Worm (Caenorhabditis elegans) whole organism, L4 larva: ENCODE data around the gene air-1.
A peak's percentile ranks its signal among the peaks of the same experiment; 100 is the strongest.

Experiments
- R02D3.7 ChIP-seq: fragments of 150-350 bp; sonication (generic microtip); optimal IDR thresholded peaks from 3 replicates; lab custom pipeline; 2014; ENCODE audit warnings: missing biosample characterization, missing genetic modification characterization
- aha-1 ChIP-seq: fragments of 150-350 bp; peaks from one replicate; lab custom pipeline; 2014; ENCODE audit warnings: missing biosample characterization, missing genetic modification characterization
- ama-1 ChIP-seq: fragments of 150-350 bp; optimal IDR thresholded peaks from 2 replicates; lab custom pipeline; 2014; ENCODE audit warnings: inconsistent platforms, mixed read lengths
- daf-16 ChIP-seq, 3 experiments: sonication (generic microtip); optimal IDR thresholded peaks; 2 replicates each; lab custom pipeline; 2016 to 2017; ENCODE audit warnings: missing genetic modification characterization in 3 of 3, missing genetic modification reagents in 3 of 3, mild to moderate bottlenecking in 2 of 3, missing compliant biosample characterization in 2 of 3, missing biosample characterization in 1 of 3, moderate library complexity in 1 of 3
- dmd-6 ChIP-seq: fragments of 200-800 bp; sonication (Bioruptor generic); IDR thresholded peaks from 2 replicates; pipeline ENCODE4 v1.3.6; 2022; ENCODE audit warnings: missing genetic modification reagents, missing genetic modification characterization, missing compliant biosample characterization
- dve-1 ChIP-seq: sonication (generic microtip); optimal IDR thresholded peaks from 2 replicates; lab custom pipeline; 2017; ENCODE audit warnings: antibody characterized with exemption, mild to moderate bottlenecking, missing genetic modification characterization, missing compliant biosample characterization; ENCODE audit not compliant: insufficient read depth
- gei-8 ChIP-seq: fragments of 200-800 bp; sonication (Bioruptor generic); optimal IDR thresholded peaks from 2 replicates; lab custom pipeline; 2018; ENCODE audit warnings: mild to moderate bottlenecking, missing genetic modification characterization, missing compliant biosample characterization
- hlh-11 ChIP-seq: fragments of 200-800 bp; sonication (Bioruptor generic); optimal IDR thresholded peaks from 2 replicates; lab custom pipeline; 2018; ENCODE audit warnings: mild to moderate bottlenecking, missing genetic modification characterization, missing compliant biosample characterization
- hmg-1.1 ChIP-seq: fragments of 200-800 bp; sonication (Bioruptor generic); IDR thresholded peaks from 2 replicates; pipeline ENCODE4 v1.3.6; 2022; ENCODE audit warnings: missing genetic modification reagents, missing genetic modification characterization, missing compliant biosample characterization
- lsy-2 ChIP-seq, 2 experiments: fragments of 150-350 bp in 1 of 2; sonication (generic microtip) in 1 of 2; optimal IDR thresholded peaks; 2 replicates each; lab custom pipeline; 2014 to 2017; ENCODE audit warnings: missing biosample characterization in 2 of 2, missing genetic modification characterization in 2 of 2
- nhr-28 ChIP-seq: fragments of 150-350 bp; optimal IDR thresholded peaks from 2 replicates; lab custom pipeline; 2014; ENCODE audit warnings: missing biosample characterization, missing genetic modification characterization
- nhr-48 ChIP-seq: sonication (generic microtip); optimal IDR thresholded peaks from 2 replicates; lab custom pipeline; 2016; ENCODE audit warnings: mild to moderate bottlenecking, missing genetic modification characterization, missing compliant biosample characterization
- nhr-77 ChIP-seq: fragments of 150-350 bp; optimal IDR thresholded peaks from 2 replicates; lab custom pipeline; 2014; ENCODE audit warnings: missing biosample characterization, missing genetic modification characterization
- pqm-1 ChIP-seq: sonication (generic microtip); optimal IDR thresholded peaks from 2 replicates; lab custom pipeline; 2017; ENCODE audit warnings: missing biosample characterization, missing genetic modification characterization
- unc-39 ChIP-seq: sonication (generic microtip); optimal IDR thresholded peaks from 2 replicates; lab custom pipeline; 2017; ENCODE audit warnings: missing biosample characterization, missing genetic modification characterization
- unc-62 ChIP-seq, 3 experiments: fragments of 150-350 bp in 1 of 3; sonication (generic microtip); optimal IDR thresholded peaks in 2 of 3; peaks in 1 of 3; 1 replicate in 1 of 3; 2 replicates in 2 of 3; lab custom pipeline; 2014 to 2017; ENCODE audit warnings: missing biosample characterization in 3 of 3, missing genetic modification characterization in 3 of 3, missing genetic modification reagents in 3 of 3, missing genotype in 1 of 3

The air-1 gene

ce11 chrV:8271395-8271794 lies 50.1 kb downstream of the air-1 start:
- TF ChIP-seq unc-62 (GFP tag; optimal IDR thresholded peaks at IDR 0.05 in 1 of 2; lab: Kevin White, UChicago) = peak in 1 of 2 experiments; percentile 94
- no peak for TF ChIP-seq unc-62 (tag; optimal IDR thresholded peaks at IDR 0.05; lab: Kevin White, UChicago)
- no peak for TF ChIP-seq R02D3.7 (tag; lab: Kevin White, UChicago)

- TF ChIP-seq nhr-77 (tag; lab: Kevin White, UChicago) (peak; percentile 42), nhr-48 (tag; lab: Kevin White, UChicago) (no peak), daf-16 (GFP tag; optimal IDR thresholded peaks at IDR 0.05; lab: Kevin White, UChicago) (no peak), daf-16 (tag; optimal IDR thresholded peaks at IDR 0.05; lab: Kevin White, UChicago) (peak; percentile 62), dve-1 (tag; lab: Kevin White, UChicago) (peak; percentile 59), unc-39 (tag; lab: Kevin White, UChicago) (no peak), hlh-11 (tag; lab: Kevin White, UChicago) (peak; percentile 41), aha-1 (tag; lab: Kevin White, UChicago) (peak; percentile 69), R02D3.7 (tag; lab: Kevin White, UChicago) (no peak), pqm-1 (tag; lab: Kevin White, UChicago) (peak; percentile 71), lsy-2 (tag; optimal IDR thresholded peaks at IDR 0.05; lab: Kevin White, UChicago) (no peak), ama-1 (lab: Kevin White, UChicago) (no peak), gei-8 (GFP tag; lab: Kevin White, UChicago) (no peak), hmg-1.1 (GFP tag; lab: Robert Waterston, UW) (no peak), nhr-28 (tag; lab: Kevin White, UChicago) (peak; percentile 57), dmd-6 (GFP tag; lab: Robert Waterston, UW) (peak; percentile 26; the same call in 1 of the 2 replicates)
Measured at ce11 chrV:8271995-8272394, 50.7 kb downstream of the air-1 start, which contains the start of gene asp-5. asp-5 (plus strand) TSS chrV:8272385.
